Worm (Caenorhabditis elegans) whole organism, late embryonic: Measurements from ENCODE around the gene gop-1.

Source experiments
- C08G9.2 ChIP-seq: sonication (generic microtip); optimal IDR thresholded peaks from 2 replicates; lab custom pipeline; 2016; ENCODE audit warnings: mild to moderate bottlenecking, missing genetic modification characterization, moderate library complexity, missing compliant biosample characterization
- C38D4.7 ChIP-seq: fragments of 200-800 bp; sonication (Bioruptor generic); optimal IDR thresholded peaks from 2 replicates; lab custom pipeline; 2018; ENCODE audit warnings: mild to moderate bottlenecking, missing genetic modification characterization, moderate library complexity, missing compliant biosample characterization
- T23F11.4 ChIP-seq: fragments of 200-800 bp; sonication (Bioruptor generic); optimal IDR thresholded peaks from 2 replicates; lab custom pipeline; 2018; ENCODE audit warnings: mild to moderate bottlenecking, missing genetic modification characterization, missing compliant biosample characterization
- Y22D7AL.16 ChIP-seq: sonication (generic microtip); optimal IDR thresholded peaks from 2 replicates; lab custom pipeline; 2016; ENCODE audit warnings: missing genetic modification characterization, missing compliant biosample characterization
- ahr-1 ChIP-seq: sonication (generic microtip); optimal IDR thresholded peaks from 2 replicates; lab custom pipeline; 2016; ENCODE audit warnings: missing genetic modification characterization, missing compliant biosample characterization
- ama-1 ChIP-seq: fragments of 150-350 bp; optimal IDR thresholded peaks from 2 replicates; lab custom pipeline; 2014
- ceh-18 ChIP-seq: sonication (generic microtip); optimal IDR thresholded peaks from 2 replicates; lab custom pipeline; 2016; ENCODE audit warnings: missing genetic modification characterization, missing compliant biosample characterization
- ceh-24 ChIP-seq: sonication (generic microtip); optimal IDR thresholded peaks from 2 replicates; lab custom pipeline; 2016; ENCODE audit warnings: mild to moderate bottlenecking, missing genetic modification characterization, missing compliant biosample characterization
- ceh-45 ChIP-seq: fragments of 200-800 bp; sonication (Bioruptor generic); IDR thresholded peaks from 2 replicates; pipeline ENCODE4 v1.3.6; 2022; ENCODE audit warnings: missing genetic modification reagents, missing genetic modification characterization, missing compliant biosample characterization
- ceh-9 ChIP-seq: sonication (generic microtip); optimal IDR thresholded peaks from 2 replicates; lab custom pipeline; 2016; ENCODE audit warnings: mild to moderate bottlenecking, missing genetic modification characterization, inconsistent platforms, missing compliant biosample characterization
- che-1 ChIP-seq: sonication (generic microtip); optimal IDR thresholded peaks from 2 replicates; lab custom pipeline; 2016; ENCODE audit warnings: mild to moderate bottlenecking, missing genetic modification characterization, missing compliant biosample characterization
- dve-1 ChIP-seq: sonication (generic microtip); optimal IDR thresholded peaks from 2 replicates; lab custom pipeline; 2017; ENCODE audit warnings: antibody characterized with exemption, mild to moderate bottlenecking, missing genetic modification characterization, missing compliant biosample characterization
- elt-2 ChIP-seq: sonication (generic microtip); optimal IDR thresholded peaks from 2 replicates; lab custom pipeline; 2016; ENCODE audit warnings: missing genetic modification reagents, missing genetic modification characterization, missing compliant biosample characterization
- elt-4 ChIP-seq: sonication (generic microtip); optimal IDR thresholded peaks from 2 replicates; lab custom pipeline; 2016; ENCODE audit warnings: missing genetic modification characterization, missing compliant biosample characterization
- ets-4 ChIP-seq: sonication (generic microtip); optimal IDR thresholded peaks from 2 replicates; lab custom pipeline; 2016; ENCODE audit warnings: missing genetic modification characterization, missing compliant biosample characterization
- eyg-1 ChIP-seq: sonication (generic microtip); optimal IDR thresholded peaks from 2 replicates; lab custom pipeline; 2016; ENCODE audit warnings: missing genotype, missing genetic modification characterization, missing compliant biosample characterization
- fax-1 ChIP-seq: sonication (generic microtip); optimal IDR thresholded peaks from 2 replicates; lab custom pipeline; 2016; ENCODE audit warnings: missing genotype, missing genetic modification characterization, missing compliant biosample characterization
- fkh-10 ChIP-seq: fragments of 150-350 bp; optimal IDR thresholded peaks from 2 replicates; lab custom pipeline; 2014; ENCODE audit warnings: missing biosample characterization, missing genetic modification reagents, missing genetic modification characterization
- gmeb-2 ChIP-seq: sonication (generic microtip); optimal IDR thresholded peaks from 2 replicates; lab custom pipeline; 2016; ENCODE audit warnings: missing genetic modification characterization, inconsistent platforms, missing compliant biosample characterization
- hlh-13 ChIP-seq: fragments of 200-800 bp; sonication (Bioruptor generic); optimal IDR thresholded peaks from 2 replicates; lab custom pipeline; 2018; ENCODE audit warnings: mild to moderate bottlenecking, missing genetic modification characterization, missing compliant biosample characterization
- hlh-15 ChIP-seq: sonication (generic microtip); optimal IDR thresholded peaks from 2 replicates; lab custom pipeline; 2016; ENCODE audit warnings: missing genetic modification characterization, missing compliant biosample characterization
- hlh-30 ChIP-seq: sonication (generic microtip); optimal IDR thresholded peaks from 2 replicates; lab custom pipeline; 2017; ENCODE audit warnings: antibody characterized with exemption, missing genetic modification characterization, missing compliant biosample characterization; ENCODE audit not compliant: insufficient read depth
- hlh-6 ChIP-seq: sonication (generic microtip); optimal IDR thresholded peaks from 2 replicates; lab custom pipeline; 2016; ENCODE audit warnings: missing genotype, missing genetic modification characterization, missing compliant biosample characterization
- hlh-8 ChIP-seq: sonication (generic microtip); optimal IDR thresholded peaks from 2 replicates; lab custom pipeline; 2016; ENCODE audit warnings: missing genotype, missing genetic modification characterization, missing compliant biosample characterization
- lim-6 ChIP-seq: sonication (generic microtip); optimal IDR thresholded peaks from 2 replicates; lab custom pipeline; 2016; ENCODE audit warnings: missing genetic modification characterization, missing compliant biosample characterization
- lin-11 ChIP-seq: fragments of 200-800 bp; sonication (Bioruptor generic); optimal IDR thresholded peaks from 2 replicates; lab custom pipeline; 2018; ENCODE audit warnings: mild to moderate bottlenecking, missing genetic modification characterization, missing compliant biosample characterization
- madf-2 ChIP-seq: sonication (generic microtip); optimal IDR thresholded peaks from 2 replicates; lab custom pipeline; 2017; ENCODE audit warnings: missing genetic modification characterization, missing compliant biosample characterization
- mec-3 ChIP-seq: sonication (generic microtip); optimal IDR thresholded peaks from 2 replicates; lab custom pipeline; 2016; ENCODE audit warnings: borderline replicate concordance, missing genetic modification characterization, missing compliant biosample characterization
- nfya-1 ChIP-seq: sonication (generic microtip); optimal IDR thresholded peaks from 2 replicates; lab custom pipeline; 2017; ENCODE audit warnings: missing genetic modification characterization, mild to moderate bottlenecking, missing compliant biosample characterization, antibody characterized with exemption, moderate library complexity
- nhr-11 ChIP-seq: fragments of 150-350 bp; optimal IDR thresholded peaks from 2 replicates; lab custom pipeline; 2014; ENCODE audit warnings: missing biosample characterization, missing genetic modification characterization
- nhr-232 ChIP-seq: sonication (generic microtip); optimal IDR thresholded peaks from 2 replicates; lab custom pipeline; 2016; ENCODE audit warnings: missing genetic modification characterization, missing compliant biosample characterization
- npax-4 ChIP-seq: sonication (generic microtip); optimal IDR thresholded peaks from 2 replicates; lab custom pipeline; 2016; ENCODE audit warnings: missing genetic modification characterization, missing compliant biosample characterization
- odd-2 ChIP-seq: sonication (generic microtip); optimal IDR thresholded peaks from 2 replicates; lab custom pipeline; 2017; ENCODE audit warnings: antibody characterized with exemption, mild to moderate bottlenecking, missing genetic modification characterization, missing compliant biosample characterization
- pag-3 ChIP-seq: sonication (generic microtip); optimal IDR thresholded peaks from 2 replicates; lab custom pipeline; 2016; ENCODE audit warnings: missing compliant biosample characterization, missing genetic modification characterization, borderline replicate concordance
- pax-1 ChIP-seq: fragments of 150-350 bp; optimal IDR thresholded peaks from 2 replicates; lab custom pipeline; 2014; ENCODE audit warnings: missing biosample characterization, missing genetic modification characterization
- pha-2 ChIP-seq: sonication (generic microtip); optimal IDR thresholded peaks from 2 replicates; lab custom pipeline; 2017; ENCODE audit warnings: mild to moderate bottlenecking, missing genetic modification characterization, missing compliant biosample characterization
- pha-4 ChIP-seq: fragments of 150-350 bp; optimal IDR thresholded peaks from 2 replicates; lab custom pipeline; 2018; ENCODE audit warnings: missing biosample characterization, missing genetic modification reagents, missing genetic modification characterization
- pqm-1 ChIP-seq: sonication (generic microtip); optimal IDR thresholded peaks from 2 replicates; lab custom pipeline; 2016; ENCODE audit warnings: missing genetic modification characterization, missing compliant biosample characterization
- ref-2 ChIP-seq: sonication (generic microtip); optimal IDR thresholded peaks from 2 replicates; lab custom pipeline; 2016; ENCODE audit warnings: missing genetic modification characterization, missing compliant biosample characterization
- rnt-1 ChIP-seq: sonication (generic microtip); optimal IDR thresholded peaks from 2 replicates; lab custom pipeline; 2016; ENCODE audit warnings: missing genetic modification characterization, missing compliant biosample characterization
- sdc-2 ChIP-seq: sonication (generic microtip); optimal IDR thresholded peaks from 2 replicates; lab custom pipeline; 2016; ENCODE audit warnings: missing genotype, missing genetic modification characterization, missing compliant biosample characterization
- sox-2 ChIP-seq: fragments of 200-800 bp; sonication (Bioruptor generic); IDR thresholded peaks from 2 replicates; pipeline ENCODE4 v1.3.6; 2022; ENCODE audit warnings: missing genetic modification reagents, missing genetic modification characterization, missing compliant biosample characterization
- syd-9 ChIP-seq: sonication (generic microtip); optimal IDR thresholded peaks from 2 replicates; lab custom pipeline; 2016; ENCODE audit warnings: mild to moderate bottlenecking, missing genetic modification characterization, moderate library complexity, missing compliant biosample characterization
- tbx-7 ChIP-seq: sonication (generic microtip); optimal IDR thresholded peaks from 2 replicates; lab custom pipeline; 2016; ENCODE audit warnings: missing genotype, missing genetic modification characterization, missing compliant biosample characterization
- ttx-3 ChIP-seq: sonication (generic microtip); optimal IDR thresholded peaks from 2 replicates; lab custom pipeline; 2016; ENCODE audit warnings: missing genetic modification reagents, missing genetic modification characterization, missing compliant biosample characterization
- unc-3 ChIP-seq, 2 experiments: fragments of 200-800 bp in 1 of 2; sonication (Bioruptor generic) in 1 of 2; sonication (generic microtip) in 1 of 2; conservative IDR thresholded peaks in 1 of 2; optimal IDR thresholded peaks in 1 of 2; 2 replicates each; pipeline versions ENCODE4 v1.3.6 to Lab custom; 2016 to 2022; ENCODE audit warnings: missing compliant biosample characterization in 2 of 2, missing genetic modification characterization in 2 of 2, missing genetic modification reagents in 1 of 2
- unc-55 ChIP-seq: sonication (generic microtip); optimal IDR thresholded peaks from 2 replicates; lab custom pipeline; 2017; ENCODE audit warnings: missing biosample characterization, missing genetic modification reagents, missing genetic modification characterization
- zip-5 ChIP-seq: sonication (generic microtip); optimal IDR thresholded peaks from 2 replicates; lab custom pipeline; 2016; ENCODE audit warnings: missing genetic modification characterization, missing compliant biosample characterization
- ztf-16 ChIP-seq: sonication (generic microtip); optimal IDR thresholded peaks from 2 replicates; lab custom pipeline; 2017; ENCODE audit warnings: missing genetic modification characterization, missing compliant biosample characterization

Gene gop-1

ce11 chrIII:5291281-5291680 lies 37.0 kb downstream of the gop-1 start:
- TF ChIP-seq elt-2 (tag; lab: Kevin White, UChicago), result peak; percentile 23
- no peak for TF ChIP-seq gmeb-2 (tag; lab: Kevin White, UChicago)
- no peak for TF ChIP-seq sox-2 (GFP tag; lab: Robert Waterston, UW)
- no peak for TF ChIP-seq syd-9 (tag; lab: Kevin White, UChicago)
- TF ChIP-seq hlh-6 (tag; lab: Kevin White, UChicago), result no peak

ce11 chrIII:5294281-5294680 lies 40.0 kb downstream of the gop-1 start:
- no peak for TF ChIP-seq pag-3 (tag; lab: Kevin White, UChicago)
- no peak for TF ChIP-seq hlh-30 (tag; lab: Kevin White, UChicago)
- no peak for TF ChIP-seq elt-2 (tag; lab: Kevin White, UChicago)
- no peak for TF ChIP-seq ama-1 (lab: Kevin White, UChicago)
- TF ChIP-seq ztf-16 (tag; lab: Kevin White, UChicago), result no peak
- no peak for TF ChIP-seq hlh-8
- no peak for TF ChIP-seq che-1 (tag; lab: Kevin White, UChicago)
- no peak for TF ChIP-seq pha-4 (tag; lab: Kevin White, UChicago)
- TF ChIP-seq elt-4 (tag; lab: Kevin White, UChicago), result no peak
- no peak for TF ChIP-seq lim-6
- no peak for TF ChIP-seq ceh-24 (tag; lab: Kevin White, UChicago)
- no peak for TF ChIP-seq hlh-13 (GFP tag; lab: Kevin White, UChicago)
- no peak for TF ChIP-seq C38D4.7 (GFP tag; lab: Kevin White, UChicago)
- no peak for TF ChIP-seq pha-2 (tag; lab: Kevin White, UChicago)
- TF ChIP-seq odd-2 (tag; lab: Kevin White, UChicago), result no peak
- TF ChIP-seq nfya-1, result no peak
- TF ChIP-seq T23F11.4, result no peak
- TF ChIP-seq ceh-18, result no peak
- no peak for TF ChIP-seq hlh-15 (tag; lab: Kevin White, UChicago)
- no peak for TF ChIP-seq unc-3 (GFP tag; conservative IDR thresholded peaks at IDR 0.05; lab: Robert Waterston, UW)
- TF ChIP-seq unc-3 (tag; optimal IDR thresholded peaks at IDR 0.05; lab: Kevin White, UChicago), result no peak

- TF ChIP-seq rnt-1 (tag; lab: Kevin White, UChicago) (peak; percentile 82), lin-11 (tag; lab: Kevin White, UChicago) (peak; percentile 66), unc-55 (GFP tag; lab: Kevin White, UChicago) (no peak), ama-1 (lab: Kevin White, UChicago) (no peak), nhr-232 (tag; lab: Kevin White, UChicago) (peak; percentile 85), odd-2 (tag; lab: Kevin White, UChicago) (peak; percentile 67), ets-4 (tag; lab: Kevin White, UChicago) (peak; percentile 88), npax-4 (tag; lab: Kevin White, UChicago) (peak; percentile 79), ceh-9 (tag; lab: Kevin White, UChicago) (peak; percentile 77), pqm-1 (tag; lab: Kevin White, UChicago) (peak; percentile 81), ztf-16 (tag; lab: Kevin White, UChicago) (peak; percentile 81), nhr-11 (tag; lab: Kevin White, UChicago) (no peak), zip-5 (peak; percentile 33), gmeb-2 (tag; lab: Kevin White, UChicago) (peak; percentile 91), fkh-10 (peak; percentile 34), sox-2 (GFP tag; lab: Robert Waterston, UW) (peak; percentile 78), C08G9.2 (peak; percentile 83), pax-1 (no peak), mec-3 (tag; lab: Kevin White, UChicago) (peak; percentile 44), ref-2 (tag; lab: Kevin White, UChicago) (peak; percentile 87), Y22D7AL.16 (tag; lab: Kevin White, UChicago) (peak; percentile 80), sdc-2 (tag; lab: Kevin White, UChicago) (peak; percentile 81), tbx-7 (peak; percentile 13), C38D4.7 (GFP tag; lab: Kevin White, UChicago) (peak; percentile 85), ahr-1 (tag; lab: Kevin White, UChicago) (peak; percentile 61), ceh-45 (GFP tag; lab: Robert Waterston, UW) (peak; percentile 80), dve-1 (peak; percentile 73), fax-1 (tag; lab: Kevin White, UChicago) (peak; percentile 87), eyg-1 (peak; percentile 63), pha-2 (tag; lab: Kevin White, UChicago) (peak; percentile 92), madf-2 (peak; percentile 77), ttx-3 (tag; lab: Kevin White, UChicago) (peak; percentile 85), elt-4 (tag; lab: Kevin White, UChicago) (no peak)
Measured at ce11 chrIII:5294867-5295266, 40.6 kb downstream of the gop-1 start.
